Worm (Caenorhabditis elegans): ENCODE data around the gene str-143.

- TF ChIP-seq nhr-42 (GFP tag; IDR thresholded peaks at IDR 0.05): no peak
- no peak for TF ChIP-seq mdl-1 (tag; optimal IDR thresholded peaks at IDR 0.05)
These were observed 50.6 kb downstream of the str-143 start for ce11 chrV:8018919-8019318.
